Fruit fly (Drosophila melanogaster) whole organism, embryonic: ENCODE results near the gene CG6277.

Experiments
- Aef1 ChIP-seq: fragments of 200-800 bp; sonication (Bioruptor generic); IDR thresholded peaks from 3 replicates; pipeline ENCODE4 v1.3.6; 2022; ENCODE audit warnings: missing biosample characterization, missing genetic modification characterization
- B-H1 ChIP-seq: fragments of 200-800 bp; sonication (Bioruptor generic); IDR thresholded peaks from 3 replicates; pipeline ENCODE4 v1.3.6; 2022; ENCODE audit warnings: missing biosample characterization, missing genetic modification characterization
- BEAF-32 ChIP-seq: fragments of 200-800 bp; sonication (Bioruptor generic); optimal IDR thresholded peaks from 3 replicates; lab custom pipeline; 2017; ENCODE audit warnings: missing biosample characterization, missing genetic modification characterization, mild to moderate bottlenecking, moderate library complexity, missing genetic modification reagents
- CG1024 ChIP-seq: fragments of 200-800 bp; sonication (Bioruptor generic); IDR thresholded peaks from 2 replicates; pipeline ENCODE4 v1.3.6; 2022; ENCODE audit warnings: missing biosample characterization, missing genetic modification characterization
- CG10654 ChIP-seq: fragments of 200-800 bp; sonication (Bioruptor generic); optimal IDR thresholded peaks from 2 replicates; lab custom pipeline; 2016; ENCODE audit warnings: missing biosample characterization, missing genetic modification characterization
- CG11695 ChIP-seq: fragments of 200-800 bp; sonication (Bioruptor generic); IDR thresholded peaks from 3 replicates; pipeline ENCODE4 v1.3.6; 2022; ENCODE audit warnings: missing biosample characterization, missing genetic modification characterization
- CG12219 ChIP-seq: fragments of 200-800 bp; sonication (Bioruptor generic); optimal IDR thresholded peaks from 3 replicates; lab custom pipeline; 2018; ENCODE audit warnings: missing biosample characterization, mild to moderate bottlenecking, missing genetic modification characterization
- CG18476 ChIP-seq: fragments of 200-800 bp; sonication (Bioruptor generic); optimal IDR thresholded peaks from 2 replicates; lab custom pipeline; 2016; ENCODE audit warnings: missing biosample characterization, mild to moderate bottlenecking, missing genetic modification characterization
- CG30403 ChIP-seq: fragments of 200-800 bp; sonication (Bioruptor generic); optimal IDR thresholded peaks from 3 replicates; lab custom pipeline; 2016; ENCODE audit warnings: missing biosample characterization, missing genetic modification characterization
- CG32772 ChIP-seq: fragments of 200-800 bp; sonication (Bioruptor generic); IDR thresholded peaks from 2 replicates; pipeline ENCODE4 v1.3.6; 2022; ENCODE audit warnings: missing biosample characterization, missing genetic modification characterization
- CG33557 ChIP-seq: fragments of 200-800 bp; sonication (Bioruptor generic); optimal IDR thresholded peaks from 2 replicates; lab custom pipeline; 2019; ENCODE audit warnings: missing biosample characterization, mild to moderate bottlenecking, missing genetic modification characterization, moderate library complexity
- CG42726 ChIP-seq: fragments of 200-800 bp; sonication (Bioruptor generic); IDR thresholded peaks from 2 replicates; pipeline ENCODE4 v1.3.6; 2022; ENCODE audit warnings: missing biosample characterization, missing genetic modification characterization; ENCODE audit not compliant: partially characterized antibody
- CG43689 ChIP-seq: fragments of 200-800 bp; sonication (Bioruptor generic); IDR thresholded peaks from 2 replicates; pipeline ENCODE4 v1.3.6; 2022; ENCODE audit warnings: missing biosample characterization, missing genetic modification characterization
- CG4820 ChIP-seq: fragments of 200-800 bp; sonication (Bioruptor generic); optimal IDR thresholded peaks from 3 replicates; lab custom pipeline; 2016; ENCODE audit warnings: missing biosample characterization, missing genetic modification characterization
- CG6254 ChIP-seq: fragments of 200-800 bp; sonication (Bioruptor generic); optimal IDR thresholded peaks from 3 replicates; lab custom pipeline; 2017; ENCODE audit warnings: mild to moderate bottlenecking, missing biosample characterization, missing genetic modification reagents, missing genetic modification characterization
- CG6272 ChIP-seq: fragments of 200-800 bp; sonication (Bioruptor generic); IDR thresholded peaks from 2 replicates; pipeline ENCODE4 v1.3.6; 2022; ENCODE audit warnings: missing biosample characterization, missing genetic modification characterization
- D ChIP-seq, 2 experiments: fragments of 200-800 bp in 1 of 2; fragments of >200 bp in 1 of 2; sonication (Bioruptor generic) in 1 of 2; optimal IDR thresholded peaks; 2 replicates in 1 of 2; 3 replicates in 1 of 2; lab custom pipeline; 2017; ENCODE audit warnings: mild to moderate bottlenecking in 1 of 2, missing biosample characterization in 1 of 2, missing genetic modification characterization in 1 of 2, missing genetic modification reagents in 1 of 2
- Hand ChIP-seq: fragments of 200-800 bp; sonication (Bioruptor generic); optimal IDR thresholded peaks from 2 replicates; lab custom pipeline; 2017; ENCODE audit warnings: mild to moderate bottlenecking, missing biosample characterization, missing genetic modification reagents, missing genetic modification characterization
- Hey ChIP-seq: fragments of 200-800 bp; sonication (Bioruptor generic); optimal IDR thresholded peaks from 3 replicates; lab custom pipeline; 2018; ENCODE audit warnings: missing biosample characterization, mild to moderate bottlenecking, missing genetic modification characterization
- Jarid2 ChIP-seq: fragments of 200-800 bp; sonication (Bioruptor generic); optimal IDR thresholded peaks from 3 replicates; lab custom pipeline; 2017; ENCODE audit warnings: mild to moderate bottlenecking, missing biosample characterization, missing genetic modification reagents, missing genetic modification characterization
- Lhr ChIP-seq: fragments of 200-800 bp; sonication (Bioruptor generic); optimal IDR thresholded peaks from 3 replicates; lab custom pipeline; 2017; ENCODE audit warnings: mild to moderate bottlenecking, missing biosample characterization, missing genetic modification reagents, missing genetic modification characterization
- MTF-1 ChIP-seq: fragments of 200-800 bp; sonication (Bioruptor generic); optimal IDR thresholded peaks from 2 replicates; lab custom pipeline; 2018; ENCODE audit warnings: missing biosample characterization, mild to moderate bottlenecking, missing genetic modification characterization, borderline replicate concordance
- Med ChIP-seq: fragments of 200-800 bp; sonication (Bioruptor generic); peaks from one replicate; lab custom pipeline; 2016; ENCODE audit warnings: missing biosample characterization, missing genetic modification characterization, mild to moderate bottlenecking, inconsistent platforms, moderate library complexity
- NfI ChIP-seq: fragments of 200-800 bp; sonication (Bioruptor generic); optimal IDR thresholded peaks from 3 replicates; lab custom pipeline; 2018; ENCODE audit warnings: missing biosample characterization, mild to moderate bottlenecking, missing genetic modification characterization, moderate library complexity
- Opbp ChIP-seq: fragments of 200-800 bp; sonication (Bioruptor generic); IDR thresholded peaks from 3 replicates; pipeline ENCODE4 v1.3.6; 2022; ENCODE audit warnings: missing biosample characterization, missing genetic modification characterization; ENCODE audit not compliant: partially characterized antibody
- PHDP ChIP-seq: fragments of 200-800 bp; sonication (Bioruptor generic); optimal IDR thresholded peaks from 3 replicates; lab custom pipeline; 2018; ENCODE audit warnings: missing biosample characterization, mild to moderate bottlenecking, missing genetic modification characterization, moderate library complexity
- Ravus ChIP-seq: fragments of 200-800 bp; sonication (Bioruptor generic); IDR thresholded peaks from 2 replicates; pipeline ENCODE4 v1.3.6; 2022; ENCODE audit warnings: missing biosample characterization, missing genetic modification characterization
- Ssrp ChIP-seq: fragments of 200-800 bp; sonication (Bioruptor generic); optimal IDR thresholded peaks from 2 replicates; lab custom pipeline; 2018; ENCODE audit warnings: missing biosample characterization, mild to moderate bottlenecking, missing genetic modification characterization, moderate library complexity
- Trl ChIP-seq, 3 experiments: fragments of >200 bp in 2 of 3; fragments of 200-800 bp in 1 of 3; sonication (Bioruptor generic) in 1 of 3; optimal IDR thresholded peaks; 2 replicates in 1 of 3; 3 replicates in 2 of 3; lab custom pipeline; 2016 to 2017; ENCODE audit warnings: missing biosample characterization in 1 of 3, missing genetic modification characterization in 1 of 3
- bbx ChIP-seq: fragments of 200-800 bp; sonication (Bioruptor generic); IDR thresholded peaks from 2 replicates; pipeline ENCODE4 v1.3.6; 2022; ENCODE audit warnings: missing biosample characterization, missing genetic modification characterization; ENCODE audit not compliant: partially characterized antibody
- cas ChIP-seq: fragments of 200-800 bp; sonication (Bioruptor generic); IDR thresholded peaks from 2 replicates; pipeline ENCODE4 v1.3.6; 2022; ENCODE audit warnings: missing biosample characterization, missing genetic modification characterization
- crc ChIP-seq: fragments of 200-800 bp; sonication (Bioruptor generic); optimal IDR thresholded peaks from 2 replicates; lab custom pipeline; 2016; ENCODE audit warnings: missing biosample characterization, missing genetic modification characterization
- da ChIP-seq: fragments of 200-800 bp; sonication (Bioruptor generic); optimal IDR thresholded peaks from 2 replicates; lab custom pipeline; 2016; ENCODE audit warnings: missing biosample characterization, missing genetic modification characterization
- eve ChIP-seq, 2 experiments: fragments of >200 bp; optimal IDR thresholded peaks; 2 replicates each; lab custom pipeline; 2017; ENCODE audit warnings: missing biosample characterization in 2 of 2, missing genetic modification characterization in 2 of 2
- fd96Cb ChIP-seq: fragments of 200-800 bp; sonication (Bioruptor generic); optimal IDR thresholded peaks from 2 replicates; lab custom pipeline; 2018; ENCODE audit warnings: missing biosample characterization, mild to moderate bottlenecking, missing genetic modification characterization, moderate library complexity
- gsb ChIP-seq: fragments of 200-800 bp; sonication (Bioruptor generic); IDR thresholded peaks from 2 replicates; pipeline ENCODE4 v1.3.6; 2022; ENCODE audit warnings: missing biosample characterization, missing genetic modification characterization
- ham ChIP-seq: fragments of 200-800 bp; sonication (Bioruptor generic); IDR thresholded peaks from 2 replicates; pipeline ENCODE4 v1.3.6; 2022; ENCODE audit warnings: missing biosample characterization, missing genetic modification characterization
- jing ChIP-seq: fragments of 200-800 bp; sonication (Bioruptor generic); optimal IDR thresholded peaks from 2 replicates; lab custom pipeline; 2018; ENCODE audit warnings: missing biosample characterization, mild to moderate bottlenecking, missing genetic modification characterization
- kay ChIP-seq: fragments of 200-800 bp; sonication (Bioruptor generic); optimal IDR thresholded peaks from 2 replicates; lab custom pipeline; 2016; ENCODE audit warnings: missing biosample characterization, missing genetic modification characterization
- klu ChIP-seq: fragments of 200-800 bp; sonication (Bioruptor generic); IDR thresholded peaks from 2 replicates; pipeline ENCODE4 v1.3.6; 2022; ENCODE audit warnings: missing biosample characterization, missing genetic modification characterization
- lmd ChIP-seq: fragments of 200-800 bp; sonication (Bioruptor generic); IDR thresholded peaks from 2 replicates; pipeline ENCODE4 v1.3.6; 2022; ENCODE audit warnings: missing biosample characterization, missing genetic modification characterization
- nerfin-1 ChIP-seq: fragments of 200-800 bp; sonication (Bioruptor generic); optimal IDR thresholded peaks from 3 replicates; lab custom pipeline; 2019; ENCODE audit warnings: missing biosample characterization, mild to moderate bottlenecking, missing genetic modification characterization, moderate library complexity
- rib ChIP-seq: fragments of 200-800 bp; sonication (Bioruptor generic); IDR thresholded peaks from 2 replicates; pipeline ENCODE4 v1.3.6; 2022; ENCODE audit warnings: missing biosample characterization, missing genetic modification characterization
- slbo ChIP-seq: fragments of 200-800 bp; sonication (Bioruptor generic); IDR thresholded peaks from 2 replicates; pipeline ENCODE4 v1.3.6; 2022; ENCODE audit warnings: missing biosample characterization, missing genetic modification characterization
- ssp ChIP-seq: fragments of 200-800 bp; sonication (Bioruptor generic); IDR thresholded peaks from 2 replicates; pipeline ENCODE4 v1.3.6; 2022; ENCODE audit warnings: missing biosample characterization, missing genetic modification characterization
- unc-4 ChIP-seq: fragments of 200-800 bp; sonication (Bioruptor generic); IDR thresholded peaks from 2 replicates; pipeline ENCODE4 v1.3.6; 2022; ENCODE audit warnings: missing biosample characterization, missing genetic modification characterization; ENCODE audit not compliant: partially characterized antibody
- vnd ChIP-seq: fragments of 200-800 bp; sonication (Bioruptor generic); IDR thresholded peaks from 3 replicates; pipeline ENCODE4 v1.3.6; 2022; ENCODE audit warnings: missing biosample characterization, missing genetic modification characterization; ENCODE audit not compliant: partially characterized antibody
- zfh2 ChIP-seq: fragments of 200-800 bp; sonication (Bioruptor generic); optimal IDR thresholded peaks from 2 replicates; lab custom pipeline; 2016; ENCODE audit warnings: missing biosample characterization, missing genetic modification characterization

CG6277 gene

DNA sequence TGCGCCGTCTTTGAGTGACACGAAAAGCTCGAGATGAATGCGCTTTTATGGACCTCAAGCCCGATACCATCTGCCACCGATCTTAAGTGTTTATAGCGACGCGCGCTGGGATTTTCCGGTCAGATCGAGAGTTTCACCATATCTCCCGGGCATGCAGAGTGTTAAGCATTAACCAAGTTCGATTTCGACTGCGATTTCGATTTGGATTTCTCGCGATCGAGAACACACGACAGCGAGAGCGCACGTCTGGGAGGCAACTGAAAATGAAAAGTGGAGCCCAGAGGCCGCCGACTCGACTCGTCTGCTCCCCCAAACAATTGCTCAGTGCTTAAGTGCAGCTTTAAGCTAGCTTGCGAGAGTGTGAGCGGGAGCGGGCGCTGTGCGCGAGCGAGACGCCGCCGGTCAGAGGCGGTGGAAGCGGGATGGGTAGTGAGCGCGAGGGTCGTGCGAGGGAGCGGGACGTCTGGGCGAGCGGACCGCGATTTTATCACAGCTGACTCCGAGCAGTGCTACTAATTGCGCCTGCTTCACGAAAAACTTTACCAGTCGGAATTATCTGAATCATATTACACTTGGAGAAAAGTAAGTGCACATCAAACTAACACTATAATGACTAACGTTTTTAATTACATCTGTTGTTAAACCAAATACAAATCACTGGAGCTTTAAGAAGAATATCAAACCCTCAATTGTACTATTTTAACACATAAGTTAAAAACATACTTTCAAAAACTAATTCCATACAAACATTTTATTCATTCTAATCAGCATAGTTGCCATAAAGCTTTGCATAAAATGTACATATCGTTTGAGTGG is 47.0 kb upstream of the CG6277 start, which contains the start of gene spz (continued):
- TF ChIP-seq slbo (0 out of 2 replicates have a peak, but pooled peaks have one; percentile 4), unc-4 (GFP tag; lab: Robert Waterston, UW) (0 out of 2 replicates have a peak, but pooled peaks have one; percentile 26), CG43689 (no peak), Hey (tag; lab: Kevin White, UChicago) (no peak), CG42726 (no peak), ssp (GFP tag; lab: Robert Waterston, UW) (no peak), MTF-1 (GFP tag; lab: Kevin White, UChicago) (no peak), bbx (GFP tag; lab: Robert Waterston, UW) (no peak), crc (GFP tag; lab: Kevin White, UChicago) (no peak), Lhr (GFP tag; lab: Kevin White, UChicago) (no peak), CG6254 (GFP tag; lab: Kevin White, UChicago) (no peak), NfI (GFP tag; lab: Kevin White, UChicago) (peak; percentile 4), CG32772 (GFP tag; lab: Robert Waterston, UW) (no peak), cas (GFP tag; lab: Robert Waterston, UW) (no peak), lmd (GFP tag; lab: Robert Waterston, UW) (no peak), ham (no peak), D (optimal IDR thresholded peaks at IDR 0.05; lab: Kevin White, UChicago) (no peak), D (GFP tag; optimal IDR thresholded peaks at IDR 0.05; lab: Kevin White, UChicago) (no peak), Trl (optimal IDR thresholded peaks at IDR 0.05; lab: Kevin White, UChicago) (peak; percentile 45 to 69), Trl (GFP tag; optimal IDR thresholded peaks at IDR 0.05; lab: Kevin White, UChicago) (no peak), Opbp (GFP tag; lab: Robert Waterston, UW) (no peak), CG1024 (GFP tag; lab: Robert Waterston, UW) (no peak), da (no peak), gsb (GFP tag; lab: Robert Waterston, UW) (no peak), nerfin-1 (tag; lab: Kevin White, UChicago) (no peak), eve (GFP tag; optimal IDR thresholded peaks at IDR 0.05; lab: Kevin White, UChicago) (no peak), rib (GFP tag; lab: Robert Waterston, UW) (no peak), BEAF-32 (no peak), vnd (no peak), kay (GFP tag; lab: Kevin White, UChicago) (peak; percentile 70), PHDP (tag; lab: Kevin White, UChicago) (no peak), klu (GFP tag; lab: Robert Waterston, UW) (no peak), CG4820 (GFP tag; lab: Kevin White, UChicago) (no peak), Aef1 (GFP tag; lab: Robert Waterston, UW) (no peak), Hand (no peak), CG11695 (GFP tag; lab: Robert Waterston, UW) (peak; percentile 54; the same call in 1 of the 3 replicates), CG12219 (GFP tag; lab: Kevin White, UChicago) (no peak), B-H1 (GFP tag; lab: Robert Waterston, UW) (no peak), CG33557 (no peak), Ravus (GFP tag; lab: Robert Waterston, UW) (no peak), Ssrp (tag; lab: Kevin White, UChicago) (no peak), zfh2 (no peak), CG10654 (GFP tag; lab: Kevin White, UChicago) (no peak), Jarid2 (GFP tag; lab: Kevin White, UChicago) (peak; percentile 78), Med (peak; percentile 75), CG30403 (peak; percentile 39), jing (GFP tag; lab: Kevin White, UChicago) (no peak), fd96Cb (peak; percentile 6), CG18476 (no peak), CG6272 (0 out of 2 replicates have a peak, but pooled peaks have one; percentile 9)
